Fruit fly (Drosophila melanogaster): ENCODE data around the gene Dhc16F.

Dhc16F gene

dm6 chrX:18125520-18125919, 61.2 kb downstream of the Dhc16F start (continued):
- TF ChIP-seq cwo (GFP tag; optimal IDR thresholded peaks at IDR 0.05), result peak; percentile 33
- TF ChIP-seq bsh (GFP tag; optimal IDR thresholded peaks at IDR 0.05), result no peak
- no peak for TF ChIP-seq CG8290 (GFP tag; optimal IDR thresholded peaks at IDR 0.05)
- peak in 1 of 2 experiments; percentile 18 for TF ChIP-seq CG8290 (tag; optimal IDR thresholded peaks at IDR 0.05)
- peak; percentile 56 for TF ChIP-seq CG34376 (GFP tag; optimal IDR thresholded peaks at IDR 0.05)
- peak; percentile 3 for TF ChIP-seq CG9437 (GFP tag; optimal IDR thresholded peaks at IDR 0.05)
- TF ChIP-seq CG7786 (GFP tag; optimal IDR thresholded peaks at IDR 0.05), result no peak
- peak; percentile 34; the same call in 1 of the 3 replicates for TF ChIP-seq row (GFP tag; IDR thresholded peaks at IDR 0.05)
- peak; percentile 60 for TF ChIP-seq Hand (GFP tag; optimal IDR thresholded peaks at IDR 0.05)
- peak; percentile 7 for TF ChIP-seq CG10209 (GFP tag; optimal IDR thresholded peaks at IDR 0.05)
- peak; percentile 13 for TF ChIP-seq unpg (GFP tag; optimal IDR thresholded peaks at IDR 0.05)
- peak; percentile 51 for TF ChIP-seq nmo (GFP tag; optimal IDR thresholded peaks at IDR 0.05)
- peak; percentile 58 for TF ChIP-seq CG3281 (GFP tag; optimal IDR thresholded peaks at IDR 0.05)
- TF ChIP-seq CG18262 (tag; optimal IDR thresholded peaks at IDR 0.05), result no peak
- peak; percentile 42 for TF ChIP-seq CG15269 (tag; optimal IDR thresholded peaks at IDR 0.05)
- peak; percentile 56 for TF ChIP-seq BtbVII (GFP tag; optimal IDR thresholded peaks at IDR 0.05)
- no peak for TF ChIP-seq CG10321 (GFP tag; IDR thresholded peaks at IDR 0.05)
- TF ChIP-seq dpn (GFP tag; optimal IDR thresholded peaks at IDR 0.05), result peak in 1 of 2 experiments; percentile 16
- TF ChIP-seq CG15011 (GFP tag; optimal IDR thresholded peaks at IDR 0.05), result peak; percentile 36
- 0 out of 3 replicates have a peak, but pooled peaks have one; percentile 14 for TF ChIP-seq CG17361 (GFP tag; IDR thresholded peaks at IDR 0.05)
- peak; percentile 33 for TF ChIP-seq CG10147 (GFP tag; optimal IDR thresholded peaks at IDR 0.05)
- peak; percentile 28 for TF ChIP-seq Oli (tag; optimal IDR thresholded peaks at IDR 0.05)
- peak; percentile 55 for TF ChIP-seq CG7839 (tag; optimal IDR thresholded peaks at IDR 0.05)
- peak; percentile 52 for TF ChIP-seq CG9727 (GFP tag; optimal IDR thresholded peaks at IDR 0.05)
- TF ChIP-seq HmgZ (tag; optimal IDR thresholded peaks at IDR 0.05), result no peak
- TF ChIP-seq CG10543 (GFP tag; optimal IDR thresholded peaks at IDR 0.05), result peak; percentile 38
- TF ChIP-seq sug (tag; optimal IDR thresholded peaks at IDR 0.05), result peak; percentile 8
- peak; percentile 10 for TF ChIP-seq CG13775 (GFP tag; optimal IDR thresholded peaks at IDR 0.05)
- TF ChIP-seq Meics (GFP tag; optimal IDR thresholded peaks at IDR 0.05), result peak; percentile 64
- TF ChIP-seq Bteb2 (GFP tag; optimal IDR thresholded peaks at IDR 0.05), result no peak
- no peak for TF ChIP-seq CG10431 (GFP tag; optimal IDR thresholded peaks at IDR 0.05)
- TF ChIP-seq prd (optimal IDR thresholded peaks at IDR 0.05), result no peak
- peak; percentile 37; the same call in 2 of the 3 replicates for TF ChIP-seq prd (GFP tag; IDR thresholded peaks at IDR 0.05)
- peak; percentile 21 for TF ChIP-seq Sox102F (GFP tag; optimal IDR thresholded peaks at IDR 0.05)
- peak; percentile 35 for TF ChIP-seq tio (GFP tag; optimal IDR thresholded peaks at IDR 0.05)
- TF ChIP-seq CG6765 (GFP tag; optimal IDR thresholded peaks at IDR 0.05), result peak; percentile 14
- peak in 1 of 2 experiments; percentile 16 for TF ChIP-seq eve (GFP tag; optimal IDR thresholded peaks at IDR 0.05)
- peak; percentile 13 for TF ChIP-seq NfI (GFP tag; optimal IDR thresholded peaks at IDR 0.05)
- TF ChIP-seq dysf (GFP tag; IDR thresholded peaks at IDR 0.05), result 0 out of 3 replicates have a peak, but pooled peaks have one; percentile 36
- TF ChIP-seq Spps (tag; optimal IDR thresholded peaks at IDR 0.05), result no peak
- TF ChIP-seq fd3F (GFP tag; optimal IDR thresholded peaks at IDR 0.05), result no peak
- TF ChIP-seq lab (GFP tag; optimal IDR thresholded peaks at IDR 0.05), result peak; percentile 66
- peak; percentile 8 for TF ChIP-seq D19B (GFP tag; optimal IDR thresholded peaks at IDR 0.05)
- peak; percentile 63 for TF ChIP-seq Hmr (GFP tag; optimal IDR thresholded peaks at IDR 0.05)
- no peak for TF ChIP-seq Camta (GFP tag; optimal IDR thresholded peaks at IDR 0.05)
- peak; percentile 26 for TF ChIP-seq Hr3 (GFP tag; optimal IDR thresholded peaks at IDR 0.05)
- peak; percentile 39 for TF ChIP-seq CoRest (tag; optimal IDR thresholded peaks at IDR 0.05)
- peak; percentile 90 for TF ChIP-seq Ets65A (GFP tag)
- peak; percentile 24; the same call in 1 of the 2 replicates for TF ChIP-seq lmd (GFP tag; IDR thresholded peaks at IDR 0.05)
- peak; percentile 31 for TF ChIP-seq CG13424 (tag; optimal IDR thresholded peaks at IDR 0.05)
